Worm (Caenorhabditis elegans) whole organism, L4 larva: Measurements from ENCODE around the gene nta-1.

ENCODE experiments used
- D1046.2 ChIP-seq: fragments of 200-800 bp; sonication (Bioruptor generic); IDR thresholded peaks from 2 replicates; pipeline ENCODE4 v1.3.6; 2022; ENCODE audit warnings: missing genetic modification characterization, missing compliant biosample characterization
- F44E2.7 ChIP-seq: fragments of 200-800 bp; sonication (Bioruptor generic); IDR thresholded peaks from 2 replicates; pipeline ENCODE4 v2.1.2; 2022; ENCODE audit warnings: missing genetic modification characterization, missing compliant biosample characterization
- F49E8.2 ChIP-seq: sonication (generic microtip); optimal IDR thresholded peaks from 2 replicates; lab custom pipeline; 2016; ENCODE audit warnings: missing compliant biosample characterization, mild to moderate bottlenecking, missing genetic modification characterization, borderline replicate concordance
- Y105C5A.15 ChIP-seq: fragments of 200-800 bp; sonication (Bioruptor generic); IDR thresholded peaks from 2 replicates; pipeline ENCODE4 v1.3.6; 2022; ENCODE audit warnings: missing genetic modification characterization, missing compliant biosample characterization
- Y5F2A.4 ChIP-seq: fragments of 200-800 bp; sonication (Bioruptor generic); optimal IDR thresholded peaks from 2 replicates; lab custom pipeline; 2018; ENCODE audit warnings: mild to moderate bottlenecking, missing genetic modification characterization, missing compliant biosample characterization
- ama-1 ChIP-seq: fragments of 150-350 bp; optimal IDR thresholded peaks from 2 replicates; lab custom pipeline; 2014; ENCODE audit warnings: inconsistent platforms, mixed read lengths
- ceh-82 ChIP-seq: sonication (generic microtip); optimal IDR thresholded peaks from 2 replicates; lab custom pipeline; 2017; ENCODE audit warnings: missing biosample characterization, missing genetic modification characterization
- ces-1 ChIP-seq: fragments of 150-350 bp; sonication (generic microtip); optimal IDR thresholded peaks from 4 replicates; lab custom pipeline; 2014; ENCODE audit warnings: missing biosample characterization, missing genetic modification reagents, missing genetic modification characterization
- daf-16 ChIP-seq, 3 experiments: sonication (generic microtip); optimal IDR thresholded peaks; 2 replicates each; lab custom pipeline; 2016 to 2017; ENCODE audit warnings: missing genetic modification characterization in 3 of 3, missing genetic modification reagents in 3 of 3, mild to moderate bottlenecking in 2 of 3, missing compliant biosample characterization in 2 of 3, missing biosample characterization in 1 of 3, moderate library complexity in 1 of 3
- daf-19 ChIP-seq: fragments of 200-800 bp; sonication (Bioruptor generic); conservative IDR thresholded peaks from 2 replicates; pipeline ENCODE4 v1.3.6; 2022; ENCODE audit warnings: missing genetic modification characterization, missing compliant biosample characterization
- dmd-6 ChIP-seq: fragments of 200-800 bp; sonication (Bioruptor generic); IDR thresholded peaks from 2 replicates; pipeline ENCODE4 v1.3.6; 2022; ENCODE audit warnings: missing genetic modification reagents, missing genetic modification characterization, missing compliant biosample characterization
- duxl-1 ChIP-seq: sonication (generic microtip); optimal IDR thresholded peaks from 2 replicates; lab custom pipeline; 2016; ENCODE audit warnings: mild to moderate bottlenecking, missing genetic modification characterization, moderate library complexity, missing compliant biosample characterization; ENCODE audit not compliant: poor library complexity
- dve-1 ChIP-seq: sonication (generic microtip); optimal IDR thresholded peaks from 2 replicates; lab custom pipeline; 2017; ENCODE audit warnings: antibody characterized with exemption, mild to moderate bottlenecking, missing genetic modification characterization, missing compliant biosample characterization; ENCODE audit not compliant: insufficient read depth
- egl-27 ChIP-seq: sonication (generic microtip); optimal IDR thresholded peaks from 3 replicates; lab custom pipeline; 2017; ENCODE audit warnings: missing biosample characterization, missing genetic modification reagents, missing genetic modification characterization
- fos-1 ChIP-seq: fragments of 150-350 bp; optimal IDR thresholded peaks from 2 replicates; lab custom pipeline; 2014; ENCODE audit warnings: missing biosample characterization, missing genetic modification characterization
- gei-8 ChIP-seq: fragments of 200-800 bp; sonication (Bioruptor generic); optimal IDR thresholded peaks from 2 replicates; lab custom pipeline; 2018; ENCODE audit warnings: mild to moderate bottlenecking, missing genetic modification characterization, missing compliant biosample characterization
- hlh-11 ChIP-seq: fragments of 200-800 bp; sonication (Bioruptor generic); optimal IDR thresholded peaks from 2 replicates; lab custom pipeline; 2018; ENCODE audit warnings: mild to moderate bottlenecking, missing genetic modification characterization, missing compliant biosample characterization
- hmg-1.1 ChIP-seq: fragments of 200-800 bp; sonication (Bioruptor generic); IDR thresholded peaks from 2 replicates; pipeline ENCODE4 v1.3.6; 2022; ENCODE audit warnings: missing genetic modification reagents, missing genetic modification characterization, missing compliant biosample characterization
- lin-13 ChIP-seq: fragments of 150-350 bp; optimal IDR thresholded peaks from 2 replicates; lab custom pipeline; 2014; ENCODE audit warnings: missing biosample characterization, missing genetic modification reagents, missing genetic modification characterization
- lin-15B ChIP-seq: fragments of 150-350 bp; sonication (generic microtip); optimal IDR thresholded peaks from 3 replicates; lab custom pipeline; 2014; ENCODE audit warnings: missing biosample characterization, missing genetic modification characterization
- mdl-1 ChIP-seq, 2 experiments: fragments of 150-350 bp in 1 of 2; sonication (generic microtip) in 1 of 2; optimal IDR thresholded peaks; 2 replicates each; lab custom pipeline; 2014 to 2017; ENCODE audit warnings: missing biosample characterization in 2 of 2, missing genetic modification characterization in 2 of 2
- mxl-2 ChIP-seq: fragments of 200-800 bp; sonication (Bioruptor generic); conservative IDR thresholded peaks from 2 replicates; pipeline ENCODE4 v1.3.6; 2022; ENCODE audit warnings: missing genetic modification reagents, missing genetic modification characterization, missing compliant biosample characterization
- nhr-10 ChIP-seq: fragments of 150-350 bp; optimal IDR thresholded peaks from 2 replicates; lab custom pipeline; 2014; ENCODE audit warnings: missing biosample characterization, missing genetic modification characterization
- nhr-102 ChIP-seq: sonication (generic microtip); optimal IDR thresholded peaks from 2 replicates; lab custom pipeline; 2016; ENCODE audit warnings: mild to moderate bottlenecking, missing genetic modification characterization, moderate library complexity, missing compliant biosample characterization
- nhr-237 ChIP-seq: sonication (generic microtip); optimal IDR thresholded peaks from 2 replicates; lab custom pipeline; 2017; ENCODE audit warnings: missing biosample characterization, missing genetic modification characterization
- nhr-28 ChIP-seq: fragments of 150-350 bp; optimal IDR thresholded peaks from 2 replicates; lab custom pipeline; 2014; ENCODE audit warnings: missing biosample characterization, missing genetic modification characterization
- nhr-76 ChIP-seq: fragments of 150-350 bp; optimal IDR thresholded peaks from 2 replicates; lab custom pipeline; 2014; ENCODE audit warnings: missing biosample characterization, missing genetic modification characterization
- nhr-77 ChIP-seq: fragments of 150-350 bp; optimal IDR thresholded peaks from 2 replicates; lab custom pipeline; 2014; ENCODE audit warnings: missing biosample characterization, missing genetic modification characterization
- pha-4 ChIP-seq, 2 experiments: fragments of 150-350 bp in 1 of 2; fragments of 200-800 bp in 1 of 2; sonication (Bioruptor generic) in 1 of 2; IDR thresholded peaks in 1 of 2; optimal IDR thresholded peaks in 1 of 2; 2 replicates each; pipeline versions ENCODE4 v1.3.6 to Lab custom; 2014 to 2022; ENCODE audit warnings: missing genetic modification characterization in 2 of 2, missing genetic modification reagents in 2 of 2, missing biosample characterization in 1 of 2, missing compliant biosample characterization in 1 of 2
- php-3 ChIP-seq: fragments of 200-800 bp; sonication (Bioruptor generic); IDR thresholded peaks from 2 replicates; pipeline ENCODE4 v1.3.6; 2022; ENCODE audit warnings: missing genetic modification reagents, missing genetic modification characterization, missing compliant biosample characterization
- pqm-1 ChIP-seq: sonication (generic microtip); optimal IDR thresholded peaks from 2 replicates; lab custom pipeline; 2017; ENCODE audit warnings: missing biosample characterization, missing genetic modification characterization
- rbr-2 ChIP-seq: sonication (generic microtip); optimal IDR thresholded peaks from 2 replicates; lab custom pipeline; 2016; ENCODE audit warnings: missing genotype, missing genetic modification characterization, missing compliant biosample characterization
- sdz-12 ChIP-seq: fragments of 200-800 bp; sonication (Bioruptor generic); optimal IDR thresholded peaks from 2 replicates; lab custom pipeline; 2018; ENCODE audit warnings: mild to moderate bottlenecking, missing genetic modification characterization, missing compliant biosample characterization
- spr-1 ChIP-seq: sonication (generic microtip); optimal IDR thresholded peaks from 2 replicates; lab custom pipeline; 2016; ENCODE audit warnings: mild to moderate bottlenecking, missing genetic modification characterization, missing compliant biosample characterization
- tra-1 ChIP-seq: fragments of 200-800 bp; sonication (Bioruptor generic); IDR thresholded peaks from 2 replicates; pipeline ENCODE4 v1.3.6; 2022; ENCODE audit warnings: missing genetic modification reagents, missing genetic modification characterization, missing compliant biosample characterization
- unc-39 ChIP-seq: sonication (generic microtip); optimal IDR thresholded peaks from 2 replicates; lab custom pipeline; 2017; ENCODE audit warnings: missing biosample characterization, missing genetic modification characterization
- unc-62 ChIP-seq, 3 experiments: fragments of 150-350 bp in 1 of 3; sonication (generic microtip); optimal IDR thresholded peaks in 2 of 3; peaks in 1 of 3; 1 replicate in 1 of 3; 2 replicates in 2 of 3; lab custom pipeline; 2014 to 2017; ENCODE audit warnings: missing biosample characterization in 3 of 3, missing genetic modification characterization in 3 of 3, missing genetic modification reagents in 3 of 3, missing genotype in 1 of 3
- zag-1 ChIP-seq: fragments of 150-350 bp; optimal IDR thresholded peaks from 2 replicates; lab custom pipeline; 2014; ENCODE audit warnings: missing biosample characterization, missing genetic modification characterization
- ztf-11 ChIP-seq: fragments of 150-350 bp; optimal IDR thresholded peaks from 2 replicates; lab custom pipeline; 2014; ENCODE audit warnings: missing biosample characterization, missing genetic modification characterization

Gene nta-1

ce11 chrII:3743684-3744200 lies at the start of gene nta-1:
TSS of gene nta-1 (minus strand) at chrII:3743814.
- 0 out of 2 replicates have a peak, but pooled peaks have one; percentile 36 for TF ChIP-seq hmg-1.1 (GFP tag; lab: Robert Waterston, UW)
- TF ChIP-seq unc-62 (GFP tag; optimal IDR thresholded peaks at IDR 0.05 in 1 of 2; lab: Kevin White, UChicago), result peak in 1 of 2 experiments; percentile 97
- no peak for TF ChIP-seq unc-62 (tag; optimal IDR thresholded peaks at IDR 0.05; lab: Kevin White, UChicago)
- TF ChIP-seq lin-15B (tag; lab: Kevin White, UChicago), result no peak
- TF ChIP-seq pqm-1 (tag; lab: Kevin White, UChicago), result peak; percentile 50
- peak; percentile 76 for TF ChIP-seq duxl-1 (tag; lab: Kevin White, UChicago)
- TF ChIP-seq nhr-10 (tag; lab: Kevin White, UChicago), result no peak
- TF ChIP-seq mdl-1 (tag; optimal IDR thresholded peaks at IDR 0.05; lab: Kevin White, UChicago), result peak in 1 of 2 experiments; percentile 22
- TF ChIP-seq F49E8.2 (tag; lab: Kevin White, UChicago), result no peak
- TF ChIP-seq sdz-12, result no peak
- TF ChIP-seq nhr-28, result peak; percentile 91
- TF ChIP-seq D1046.2 (GFP tag; lab: Robert Waterston, UW), result no peak
- peak; percentile 13 for TF ChIP-seq nhr-77 (tag; lab: Kevin White, UChicago)
- no peak for TF ChIP-seq daf-16 (GFP tag; optimal IDR thresholded peaks at IDR 0.05; lab: Kevin White, UChicago)
- TF ChIP-seq daf-16 (tag; optimal IDR thresholded peaks at IDR 0.05; lab: Kevin White, UChicago), result peak; percentile 64
- TF ChIP-seq unc-39 (tag; lab: Kevin White, UChicago), result no peak
- TF ChIP-seq ama-1, result no peak
- no peak for TF ChIP-seq egl-27 (tag; lab: Kevin White, UChicago)
- no peak for TF ChIP-seq ceh-82
- TF ChIP-seq dmd-6 (GFP tag; lab: Robert Waterston, UW), result peak; percentile 58
- TF ChIP-seq spr-1 (tag; lab: Kevin White, UChicago), result no peak
- no peak for TF ChIP-seq zag-1
- TF ChIP-seq php-3 (GFP tag; lab: Robert Waterston, UW), result no peak
- TF ChIP-seq hlh-11 (tag; lab: Kevin White, UChicago), result peak; percentile 51
- peak; percentile 74 for TF ChIP-seq nhr-102 (tag; lab: Kevin White, UChicago)
- TF ChIP-seq, all 104 proteins: peak for 11

ce11 chrII:3793336-3793735 lies 49.7 kb upstream of the nta-1 start, which contains the start of gene fbxb-99:
TSS of gene fbxb-99 (minus strand) at chrII:3793436.
- TF ChIP-seq duxl-1 (tag; lab: Kevin White, UChicago), result no peak
- TF ChIP-seq gei-8, result no peak
- no peak for TF ChIP-seq nhr-237 (tag; lab: Kevin White, UChicago)
- TF ChIP-seq tra-1 (GFP tag; lab: Robert Waterston, UW), result no peak
- TF ChIP-seq sdz-12, result no peak
- TF ChIP-seq, all 104 proteins: peak for 0

- TF ChIP-seq nhr-10 (tag; lab: Kevin White, UChicago) (no peak), pqm-1 (tag; lab: Kevin White, UChicago) (peak; percentile 15), fos-1 (no peak), php-3 (GFP tag; lab: Robert Waterston, UW) (0 out of 2 replicates have a peak, but pooled peaks have one; percentile 32), unc-62 (GFP tag; optimal IDR thresholded peaks at IDR 0.05 in 1 of 2; lab: Kevin White, UChicago) (peak in 1 of 2 experiments; percentile 20), unc-62 (tag; optimal IDR thresholded peaks at IDR 0.05; lab: Kevin White, UChicago) (no peak), nhr-76 (no peak)
These were observed 44.8 kb upstream of the nta-1 start for ce11 chrII:3788356-3788962.

DNA sequence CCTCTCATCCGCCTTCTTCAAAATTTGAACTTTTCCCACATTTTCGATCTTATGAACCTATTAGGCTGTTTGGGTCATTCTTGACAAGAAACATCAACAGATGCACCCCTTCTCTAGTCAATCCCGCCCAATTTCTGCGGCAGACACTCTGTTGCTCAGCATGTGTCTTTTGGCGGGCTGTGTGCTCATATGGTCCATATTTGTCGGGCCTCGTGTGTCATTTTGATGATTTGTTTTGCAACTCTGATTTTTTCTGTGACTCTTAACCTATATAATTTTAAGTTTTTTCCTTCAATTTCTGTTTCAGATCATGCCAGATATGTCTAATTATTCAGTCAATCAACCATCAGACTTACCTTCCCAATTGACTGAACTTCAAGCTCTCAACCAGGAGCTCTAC lies 43.5 kb upstream of the nta-1 start, which contains the start of gene T24E12.13:
TSS of gene T24E12.13 (plus strand) at position 301 of the 400 bp plus-strand sequence.
- TF ChIP-seq ztf-11 (no peak), lin-13 (GFP tag; lab: Kevin White, UChicago) (no peak), pha-4 (GFP tag; IDR thresholded peaks at IDR 0.05; lab: Robert Waterston, UW) (no peak), pha-4 (tag; optimal IDR thresholded peaks at IDR 0.05; lab: Kevin White, UChicago) (no peak), mxl-2 (GFP tag; lab: Robert Waterston, UW) (no peak), ces-1 (GFP tag; lab: Kevin White, UChicago) (no peak), hlh-11 (tag; lab: Kevin White, UChicago) (no peak), dve-1 (tag; lab: Kevin White, UChicago) (no peak), daf-19 (no peak), hmg-1.1 (GFP tag; lab: Robert Waterston, UW) (no peak), F44E2.7 (GFP tag; lab: Robert Waterston, UW) (no peak), rbr-2 (tag; lab: Kevin White, UChicago) (no peak), gei-8 (no peak), Y5F2A.4 (GFP tag; lab: Kevin White, UChicago) (no peak), Y105C5A.15 (no peak), daf-16 (GFP tag; optimal IDR thresholded peaks at IDR 0.05; lab: Kevin White, UChicago) (no peak), daf-16 (tag; optimal IDR thresholded peaks at IDR 0.05; lab: Kevin White, UChicago) (no peak)
- TF ChIP-seq, all 104 proteins: peak for 0
